Worm (Caenorhabditis elegans) whole organism, L4/young adult: Measurements from ENCODE around the gene Y54G2A.40.
"Not testable (repeated sequence)": the region's sequence is repeated elsewhere in the genome, so short reads cannot be mapped to it uniquely, and the experiment has no call there.

Experiments used
- W03F9.2 ChIP-seq: fragments of 150-350 bp; optimal IDR thresholded peaks from 2 replicates; lab custom pipeline; 2014; ENCODE audit warnings: missing biosample characterization, missing genetic modification characterization
- dao-5 ChIP-seq: sonication (generic microtip); optimal IDR thresholded peaks from 2 replicates; lab custom pipeline; 2016; ENCODE audit warnings: missing genotype, missing genetic modification characterization, moderate library complexity, missing compliant biosample characterization
- him-1 ChIP-seq: sonication (generic microtip); optimal IDR thresholded peaks from 2 replicates; lab custom pipeline; 2016; ENCODE audit warnings: missing genotype, missing genetic modification reagents, missing genetic modification characterization, missing compliant biosample characterization

Y54G2A.40 gene

ce11 chrIV:2846264-2846663 is at the start of gene Y54G2A.40:
Gene Y54G2A.40 (plus strand): TSS chrIV:2846476.
- TF ChIP-seq him-1 (tag; lab: Kevin White, UChicago) (no peak), dao-5 (tag; lab: Kevin White, UChicago) (no peak), W03F9.2 (tag; lab: Kevin White, UChicago) (no peak)

- no peak for TF ChIP-seq dao-5 (tag; lab: Kevin White, UChicago)
- no peak for TF ChIP-seq W03F9.2 (tag; lab: Kevin White, UChicago)
- TF ChIP-seq him-1 (tag; lab: Kevin White, UChicago), result no peak
Observed at ce11 chrIV:2798339-2798738, 47.9 kb upstream of the Y54G2A.40 start, which contains the start of gene Y54G2A.52. Gene Y54G2A.52 (minus strand): TSS chrIV:2798686.

ce11 chrIV:2799389-2799788 is 46.9 kb upstream of the Y54G2A.40 start, which contains the start of gene Y54G2A.10:
Gene Y54G2A.10 (plus strand): TSS chrIV:2799689.
- no peak for TF ChIP-seq W03F9.2 (tag; lab: Kevin White, UChicago)
- no peak for TF ChIP-seq dao-5 (tag; lab: Kevin White, UChicago)
- no peak for TF ChIP-seq him-1 (tag; lab: Kevin White, UChicago)

ce11 chrIV:2799890-2800289 is 46.4 kb upstream of the Y54G2A.40 start:
- TF ChIP-seq dao-5 (tag; lab: Kevin White, UChicago) (no peak), W03F9.2 (tag; lab: Kevin White, UChicago) (no peak), him-1 (tag; lab: Kevin White, UChicago) (no peak)

ce11 chrIV:2801004-2801403 is 45.3 kb upstream of the Y54G2A.40 start:
- no peak for TF ChIP-seq dao-5 (tag; lab: Kevin White, UChicago)
- peak; percentile 30 for TF ChIP-seq W03F9.2 (tag; lab: Kevin White, UChicago)

ce11 chrIV:2801558-2801957 is 44.7 kb upstream of the Y54G2A.40 start, which contains the start of gene Y54G2A.44:
Gene Y54G2A.44 (plus strand): TSS chrIV:2801858.
- not testable (repeated sequence) for TF ChIP-seq W03F9.2, dao-5, him-1 (tag; lab: Kevin White, UChicago)

- TF ChIP-seq dao-5 (tag; lab: Kevin White, UChicago) (no peak), W03F9.2 (tag; lab: Kevin White, UChicago) (no peak), him-1 (tag; lab: Kevin White, UChicago) (no peak)
Observed at ce11 chrIV:2802193-2802592, 44.1 kb upstream of the Y54G2A.40 start.

- TF ChIP-seq W03F9.2 (tag; lab: Kevin White, UChicago) (no peak), dao-5 (tag; lab: Kevin White, UChicago) (no peak), him-1 (tag; lab: Kevin White, UChicago) (no peak)
Observed at ce11 chrIV:2803652-2804051, 42.6 kb upstream of the Y54G2A.40 start, which contains the start of gene Y54G2A.32. Gene Y54G2A.32 (plus strand): TSS chrIV:2803952.

- peak; percentile 65 for TF ChIP-seq dao-5 (tag; lab: Kevin White, UChicago)
- peak; percentile 71 for TF ChIP-seq W03F9.2 (tag; lab: Kevin White, UChicago)
- TF ChIP-seq him-1 (tag; lab: Kevin White, UChicago), result peak; percentile 1
Observed at ce11 chrIV:2805525-2805924, 40.8 kb upstream of the Y54G2A.40 start, which contains the start of gene Y54G2A.45. Gene Y54G2A.45 (plus strand): TSS chrIV:2805857.

ce11 chrIV:2808154-2808553 is 38.1 kb upstream of the Y54G2A.40 start:
- TF ChIP-seq dao-5 (tag; lab: Kevin White, UChicago), result no peak
- no peak for TF ChIP-seq W03F9.2 (tag; lab: Kevin White, UChicago)
- TF ChIP-seq him-1 (tag; lab: Kevin White, UChicago), result no peak

ce11 chrIV:2809208-2809607 is 37.1 kb upstream of the Y54G2A.40 start, which contains the start of gene Y54G2A.76:
Gene Y54G2A.76 (plus strand): TSS chrIV:2809410.
- TF ChIP-seq dao-5 (tag; lab: Kevin White, UChicago) (no peak), W03F9.2 (tag; lab: Kevin White, UChicago) (no peak), him-1 (tag; lab: Kevin White, UChicago) (no peak)

- no peak for TF ChIP-seq W03F9.2 (tag; lab: Kevin White, UChicago)
- no peak for TF ChIP-seq him-1 (tag; lab: Kevin White, UChicago)
- TF ChIP-seq dao-5 (tag; lab: Kevin White, UChicago), result no peak
Observed at ce11 chrIV:2817038-2817437, 29.2 kb upstream of the Y54G2A.40 start.

- TF ChIP-seq dao-5 (tag; lab: Kevin White, UChicago) (no peak), him-1 (tag; lab: Kevin White, UChicago) (no peak), W03F9.2 (tag; lab: Kevin White, UChicago) (no peak)
Observed at ce11 chrIV:2819633-2820032, 26.6 kb upstream of the Y54G2A.40 start, which contains the start of gene Y54G2A.13. Gene Y54G2A.13 (minus strand): TSS chrIV:2819733.

ce11 chrIV:2820408-2820807 is 25.9 kb upstream of the Y54G2A.40 start, which contains the start of gene Y54G2A.37:
Gene Y54G2A.37 (plus strand): TSS chrIV:2820708.
- TF ChIP-seq him-1 (tag; lab: Kevin White, UChicago) (no peak), W03F9.2 (tag; lab: Kevin White, UChicago) (no peak), dao-5 (tag; lab: Kevin White, UChicago) (no peak)
